Fruit fly (Drosophila melanogaster): ENCODE measurements around the gene Cph.

Cph gene

dm6 chrX:7290811-7291515 lies 153.4 kb downstream of the Cph start, which contains the start of gene unc-119 (continued):
- TF ChIP-seq CG9817 (tag; optimal IDR thresholded peaks at IDR 0.05): no peak
- TF ChIP-seq Xbp1 (GFP tag; optimal IDR thresholded peaks at IDR 0.05): no peak
- TF ChIP-seq CG6765 (GFP tag; optimal IDR thresholded peaks at IDR 0.05): no peak
- no peak for TF ChIP-seq CG2875 (GFP tag; optimal IDR thresholded peaks at IDR 0.05)
- TF ChIP-seq Fer2 (tag; optimal IDR thresholded peaks at IDR 0.05): no peak
- TF ChIP-seq Myb (GFP tag; optimal IDR thresholded peaks at IDR 0.05): peak; percentile 37
- TF ChIP-seq al (GFP tag; IDR thresholded peaks at IDR 0.05): no peak
- no peak for TF ChIP-seq CG17361 (GFP tag; IDR thresholded peaks at IDR 0.05)
- TF ChIP-seq hkb (optimal IDR thresholded peaks at IDR 0.05): no peak
- TF ChIP-seq hkb (GFP tag; IDR thresholded peaks at IDR 0.05): no peak
- TF ChIP-seq nmo (GFP tag; optimal IDR thresholded peaks at IDR 0.05): peak; percentile 42
- peak; percentile 21 for TF ChIP-seq CG11504 (tag; optimal IDR thresholded peaks at IDR 0.05)
- no peak for TF ChIP-seq GATAe (GFP tag; conservative IDR thresholded peaks at IDR 0.05)
- TF ChIP-seq mirr (GFP tag; optimal IDR thresholded peaks at IDR 0.05): no peak
- no peak for TF ChIP-seq CG8089 (GFP tag; optimal IDR thresholded peaks at IDR 0.05)
- TF ChIP-seq kay (GFP tag; optimal IDR thresholded peaks at IDR 0.05): no peak
- TF ChIP-seq pnt (GFP tag; optimal IDR thresholded peaks at IDR 0.05): no peak
- no peak for TF ChIP-seq CG17612 (GFP tag; IDR thresholded peaks at IDR 0.05)
- no peak for TF ChIP-seq dimm (GFP tag; IDR thresholded peaks at IDR 0.05)
- TF ChIP-seq Atf6 (GFP tag; IDR thresholded peaks at IDR 0.05): no peak
- TF ChIP-seq CG16813 (GFP tag; IDR thresholded peaks at IDR 0.05; ENCODE audit: partially characterized antibody): peak; percentile 71
- TF ChIP-seq CG2889 (GFP tag; IDR thresholded peaks at IDR 0.05): no peak
- peak in 1 of 2 experiments; percentile 80 for TF ChIP-seq Pdp1 (GFP tag; optimal IDR thresholded peaks at IDR 0.05)
- TF ChIP-seq hb (GFP tag; IDR thresholded peaks at IDR 0.05; ENCODE audit: partially characterized antibody): peak; percentile 60; the same call in 2 of the 3 replicates
- peak; percentile 77 for TF ChIP-seq bbx (GFP tag; IDR thresholded peaks at IDR 0.05; ENCODE audit: partially characterized antibody)
- TF ChIP-seq CG8359 (GFP tag; optimal IDR thresholded peaks at IDR 0.05; ENCODE audit: borderline replicate concordance): no peak
- TF ChIP-seq CG4360 (GFP tag; IDR thresholded peaks at IDR 0.05): peak; percentile 96
- peak; percentile 9 for TF ChIP-seq D (optimal IDR thresholded peaks at IDR 0.05)
- no peak for TF ChIP-seq D (GFP tag; optimal IDR thresholded peaks at IDR 0.05)
- peak; percentile 52 for TF ChIP-seq CG15514 (GFP tag; optimal IDR thresholded peaks at IDR 0.05)
- peak; percentile 82 for TF ChIP-seq stwl (tag; optimal IDR thresholded peaks at IDR 0.05)
- TF ChIP-seq CG13296 (GFP tag; optimal IDR thresholded peaks at IDR 0.05): no peak
- no peak for TF ChIP-seq Atf-2 (GFP tag; optimal IDR thresholded peaks at IDR 0.05)
- TF ChIP-seq seq (GFP tag; IDR thresholded peaks at IDR 0.05): no peak
- TF ChIP-seq CG33213 (GFP tag; optimal IDR thresholded peaks at IDR 0.05): peak; percentile 53
- TF ChIP-seq salm (tag; optimal IDR thresholded peaks at IDR 0.05): no peak
- TF ChIP-seq Hsf (GFP tag; optimal IDR thresholded peaks at IDR 0.05): no peak
- TF ChIP-seq gce (GFP tag; IDR thresholded peaks at IDR 0.05): no peak
- peak; percentile 63 for TF ChIP-seq CTCF (GFP tag; optimal IDR thresholded peaks at IDR 0.05)
- no peak for TF ChIP-seq en (GFP tag; optimal IDR thresholded peaks at IDR 0.05)
- no peak for TF ChIP-seq klu (GFP tag; IDR thresholded peaks at IDR 0.05)
- TF ChIP-seq run (tag; optimal IDR thresholded peaks at IDR 0.05): no peak
- TF ChIP-seq vnd (GFP tag; IDR thresholded peaks at IDR 0.05; ENCODE audit: partially characterized antibody): peak; percentile 39; the same call in 2 of the 3 replicates
- TF ChIP-seq CG7963 (GFP tag; IDR thresholded peaks at IDR 0.05; ENCODE audit: partially characterized antibody): 0 out of 3 replicates have a peak, but pooled peaks have one; percentile 39
- TF ChIP-seq HLH54F (GFP tag; optimal IDR thresholded peaks at IDR 0.05): no peak
- no peak for TF ChIP-seq luna (GFP tag; optimal IDR thresholded peaks at IDR 0.05)
- no peak for TF ChIP-seq tx (GFP tag; optimal IDR thresholded peaks at IDR 0.05)
- TF ChIP-seq CG14965 (GFP tag; optimal IDR thresholded peaks at IDR 0.05; ENCODE audit: borderline replicate concordance): no peak
- TF ChIP-seq Xrp1 (GFP tag; IDR thresholded peaks at IDR 0.05): no peak
- no peak for TF ChIP-seq aop (GFP tag; IDR thresholded peaks at IDR 0.05)
- no peak for TF ChIP-seq wor (GFP tag; IDR thresholded peaks at IDR 0.05)
